Worm (Caenorhabditis elegans): ENCODE data around the gene ZK822.10.

ce11 chrIV:11902832-11903231 is 14.1 kb upstream of the ZK822.10 start:
- TF ChIP-seq unc-39 (tag; optimal IDR thresholded peaks at IDR 0.05) (no peak), ama-1 (optimal IDR thresholded peaks at IDR 0.05) (no peak), fos-1 (tag; optimal IDR thresholded peaks at IDR 0.05) (no peak)
